Worm (Caenorhabditis elegans) whole organism, late embryonic: ENCODE measurements around the gene C45G9.12.

Experiments used
- C08G9.2 ChIP-seq: sonication (generic microtip); optimal IDR thresholded peaks from 2 replicates; lab custom pipeline; 2016; ENCODE audit warnings: mild to moderate bottlenecking, missing genetic modification characterization, moderate library complexity, missing compliant biosample characterization
- F13H6.1 ChIP-seq: sonication (generic microtip); optimal IDR thresholded peaks from 2 replicates; lab custom pipeline; 2016; ENCODE audit warnings: missing genetic modification characterization, missing compliant biosample characterization
- K02D7.2 ChIP-seq: sonication (generic microtip); optimal IDR thresholded peaks from 2 replicates; lab custom pipeline; 2017; ENCODE audit warnings: mild to moderate bottlenecking, missing genetic modification characterization, missing compliant biosample characterization
- K09A11.1 ChIP-seq: sonication (generic microtip); optimal IDR thresholded peaks from 2 replicates; lab custom pipeline; 2017; ENCODE audit warnings: antibody characterized with exemption, mild to moderate bottlenecking, missing genetic modification characterization, missing compliant biosample characterization; ENCODE audit not compliant: insufficient read depth
- T23F11.4 ChIP-seq: fragments of 200-800 bp; sonication (Bioruptor generic); optimal IDR thresholded peaks from 2 replicates; lab custom pipeline; 2018; ENCODE audit warnings: mild to moderate bottlenecking, missing genetic modification characterization, missing compliant biosample characterization
- Y22D7AL.16 ChIP-seq: sonication (generic microtip); optimal IDR thresholded peaks from 2 replicates; lab custom pipeline; 2016; ENCODE audit warnings: missing genetic modification characterization, missing compliant biosample characterization
- ahr-1 ChIP-seq: sonication (generic microtip); optimal IDR thresholded peaks from 2 replicates; lab custom pipeline; 2016; ENCODE audit warnings: missing genetic modification characterization, missing compliant biosample characterization
- ceh-14 ChIP-seq: sonication (generic microtip); optimal IDR thresholded peaks from 2 replicates; lab custom pipeline; 2016; ENCODE audit warnings: missing genotype, missing genetic modification characterization, missing compliant biosample characterization
- ceh-2 ChIP-seq: sonication (generic microtip); optimal IDR thresholded peaks from 2 replicates; lab custom pipeline; 2016; ENCODE audit warnings: missing genotype, missing genetic modification characterization, missing compliant biosample characterization
- ceh-30 ChIP-seq: fragments of 150-350 bp; optimal IDR thresholded peaks from 2 replicates; lab custom pipeline; 2014; ENCODE audit warnings: missing biosample characterization, missing genetic modification characterization
- ceh-34 ChIP-seq: sonication (generic microtip); optimal IDR thresholded peaks from 2 replicates; lab custom pipeline; 2016; ENCODE audit warnings: mild to moderate bottlenecking, missing genetic modification characterization, missing compliant biosample characterization
- ceh-45 ChIP-seq: fragments of 200-800 bp; sonication (Bioruptor generic); IDR thresholded peaks from 2 replicates; pipeline ENCODE4 v1.3.6; 2022; ENCODE audit warnings: missing genetic modification reagents, missing genetic modification characterization, missing compliant biosample characterization
- ceh-48 ChIP-seq: sonication (generic microtip); optimal IDR thresholded peaks from 2 replicates; lab custom pipeline; 2016; ENCODE audit warnings: missing genetic modification characterization, inconsistent platforms, missing compliant biosample characterization
- ceh-9 ChIP-seq: sonication (generic microtip); optimal IDR thresholded peaks from 2 replicates; lab custom pipeline; 2016; ENCODE audit warnings: mild to moderate bottlenecking, missing genetic modification characterization, inconsistent platforms, missing compliant biosample characterization
- dmd-4 ChIP-seq: sonication (generic microtip); optimal IDR thresholded peaks from 2 replicates; lab custom pipeline; 2016; ENCODE audit warnings: borderline replicate concordance, missing genetic modification characterization, missing compliant biosample characterization
- dve-1 ChIP-seq: sonication (generic microtip); optimal IDR thresholded peaks from 2 replicates; lab custom pipeline; 2017; ENCODE audit warnings: antibody characterized with exemption, mild to moderate bottlenecking, missing genetic modification characterization, missing compliant biosample characterization
- fax-1 ChIP-seq: sonication (generic microtip); optimal IDR thresholded peaks from 2 replicates; lab custom pipeline; 2016; ENCODE audit warnings: missing genotype, missing genetic modification characterization, missing compliant biosample characterization
- fkh-6 ChIP-seq: sonication (generic microtip); optimal IDR thresholded peaks from 2 replicates; lab custom pipeline; 2016; ENCODE audit warnings: missing genetic modification characterization, missing compliant biosample characterization
- hlh-13 ChIP-seq: fragments of 200-800 bp; sonication (Bioruptor generic); optimal IDR thresholded peaks from 2 replicates; lab custom pipeline; 2018; ENCODE audit warnings: mild to moderate bottlenecking, missing genetic modification characterization, missing compliant biosample characterization
- hlh-6 ChIP-seq: sonication (generic microtip); optimal IDR thresholded peaks from 2 replicates; lab custom pipeline; 2016; ENCODE audit warnings: missing genotype, missing genetic modification characterization, missing compliant biosample characterization
- hlh-8 ChIP-seq: sonication (generic microtip); optimal IDR thresholded peaks from 2 replicates; lab custom pipeline; 2016; ENCODE audit warnings: missing genotype, missing genetic modification characterization, missing compliant biosample characterization
- madf-2 ChIP-seq: sonication (generic microtip); optimal IDR thresholded peaks from 2 replicates; lab custom pipeline; 2017; ENCODE audit warnings: missing genetic modification characterization, missing compliant biosample characterization
- nfya-1 ChIP-seq: sonication (generic microtip); optimal IDR thresholded peaks from 2 replicates; lab custom pipeline; 2017; ENCODE audit warnings: missing genetic modification characterization, mild to moderate bottlenecking, missing compliant biosample characterization, antibody characterized with exemption, moderate library complexity
- nhr-11 ChIP-seq: fragments of 150-350 bp; optimal IDR thresholded peaks from 2 replicates; lab custom pipeline; 2014; ENCODE audit warnings: missing biosample characterization, missing genetic modification characterization
- nhr-232 ChIP-seq: sonication (generic microtip); optimal IDR thresholded peaks from 2 replicates; lab custom pipeline; 2016; ENCODE audit warnings: missing genetic modification characterization, missing compliant biosample characterization
- odd-2 ChIP-seq: sonication (generic microtip); optimal IDR thresholded peaks from 2 replicates; lab custom pipeline; 2017; ENCODE audit warnings: antibody characterized with exemption, mild to moderate bottlenecking, missing genetic modification characterization, missing compliant biosample characterization
- pag-3 ChIP-seq: sonication (generic microtip); optimal IDR thresholded peaks from 2 replicates; lab custom pipeline; 2016; ENCODE audit warnings: missing compliant biosample characterization, missing genetic modification characterization, borderline replicate concordance
- pat-9 ChIP-seq: fragments of 200-800 bp; sonication (Bioruptor generic); optimal IDR thresholded peaks from 2 replicates; lab custom pipeline; 2018; ENCODE audit warnings: mild to moderate bottlenecking, missing genetic modification characterization, moderate library complexity, missing compliant biosample characterization
- pha-2 ChIP-seq: sonication (generic microtip); optimal IDR thresholded peaks from 2 replicates; lab custom pipeline; 2017; ENCODE audit warnings: mild to moderate bottlenecking, missing genetic modification characterization, missing compliant biosample characterization
- pha-4 ChIP-seq: fragments of 150-350 bp; optimal IDR thresholded peaks from 2 replicates; lab custom pipeline; 2018; ENCODE audit warnings: missing biosample characterization, missing genetic modification reagents, missing genetic modification characterization
- pqm-1 ChIP-seq: sonication (generic microtip); optimal IDR thresholded peaks from 2 replicates; lab custom pipeline; 2016; ENCODE audit warnings: missing genetic modification characterization, missing compliant biosample characterization
- ref-2 ChIP-seq: sonication (generic microtip); optimal IDR thresholded peaks from 2 replicates; lab custom pipeline; 2016; ENCODE audit warnings: missing genetic modification characterization, missing compliant biosample characterization
- rnt-1 ChIP-seq: sonication (generic microtip); optimal IDR thresholded peaks from 2 replicates; lab custom pipeline; 2016; ENCODE audit warnings: missing genetic modification characterization, missing compliant biosample characterization
- sdc-2 ChIP-seq: sonication (generic microtip); optimal IDR thresholded peaks from 2 replicates; lab custom pipeline; 2016; ENCODE audit warnings: missing genotype, missing genetic modification characterization, missing compliant biosample characterization
- sox-4 ChIP-seq: sonication (generic microtip); optimal IDR thresholded peaks from 2 replicates; lab custom pipeline; 2017; ENCODE audit warnings: mild to moderate bottlenecking, missing genetic modification characterization, inconsistent platforms, missing compliant biosample characterization
- syd-9 ChIP-seq: sonication (generic microtip); optimal IDR thresholded peaks from 2 replicates; lab custom pipeline; 2016; ENCODE audit warnings: mild to moderate bottlenecking, missing genetic modification characterization, moderate library complexity, missing compliant biosample characterization
- unc-42 ChIP-seq: sonication (generic microtip); optimal IDR thresholded peaks from 2 replicates; lab custom pipeline; 2016; ENCODE audit warnings: missing genotype, missing genetic modification characterization, missing compliant biosample characterization
- unc-86 ChIP-seq: sonication (generic microtip); optimal IDR thresholded peaks from 2 replicates; lab custom pipeline; 2016; ENCODE audit warnings: missing genetic modification characterization, missing compliant biosample characterization
- zip-5 ChIP-seq: sonication (generic microtip); optimal IDR thresholded peaks from 2 replicates; lab custom pipeline; 2016; ENCODE audit warnings: missing genetic modification characterization, missing compliant biosample characterization
- ztf-16 ChIP-seq: sonication (generic microtip); optimal IDR thresholded peaks from 2 replicates; lab custom pipeline; 2017; ENCODE audit warnings: missing genetic modification characterization, missing compliant biosample characterization

C45G9.12 gene

ce11 chrIII:5096741-5097140 is 25.3 kb upstream of the C45G9.12 start:
- TF ChIP-seq ahr-1 (tag; lab: Kevin White, UChicago) (no peak), hlh-8 (tag; lab: Kevin White, UChicago) (no peak), ceh-14 (no peak), sox-4 (tag; lab: Kevin White, UChicago) (no peak), nhr-232 (no peak), Y22D7AL.16 (tag; lab: Kevin White, UChicago) (no peak), dve-1 (tag; lab: Kevin White, UChicago) (no peak), pqm-1 (no peak), ceh-30 (tag; lab: Kevin White, UChicago) (no peak), pha-4 (tag; lab: Kevin White, UChicago) (no peak), odd-2 (tag; lab: Kevin White, UChicago) (no peak), ceh-45 (GFP tag; lab: Robert Waterston, UW) (no peak), hlh-13 (GFP tag; lab: Kevin White, UChicago) (no peak), nfya-1 (tag; lab: Kevin White, UChicago) (no peak), ztf-16 (no peak), C08G9.2 (tag; lab: Kevin White, UChicago) (no peak), T23F11.4 (GFP tag; lab: Kevin White, UChicago) (no peak), ceh-9 (tag; lab: Kevin White, UChicago) (no peak), ceh-34 (tag; lab: Kevin White, UChicago) (no peak)

ce11 chrIII:5094506-5094905 is 23.1 kb upstream of the C45G9.12 start, which contains the start of gene F54D8.10:
Gene F54D8.10, plus strand, starts transcription at chrIII:5094806.
- no peak for TF ChIP-seq madf-2
- no peak for TF ChIP-seq odd-2 (tag; lab: Kevin White, UChicago)
- TF ChIP-seq unc-86 (tag; lab: Kevin White, UChicago): no peak

DNA sequence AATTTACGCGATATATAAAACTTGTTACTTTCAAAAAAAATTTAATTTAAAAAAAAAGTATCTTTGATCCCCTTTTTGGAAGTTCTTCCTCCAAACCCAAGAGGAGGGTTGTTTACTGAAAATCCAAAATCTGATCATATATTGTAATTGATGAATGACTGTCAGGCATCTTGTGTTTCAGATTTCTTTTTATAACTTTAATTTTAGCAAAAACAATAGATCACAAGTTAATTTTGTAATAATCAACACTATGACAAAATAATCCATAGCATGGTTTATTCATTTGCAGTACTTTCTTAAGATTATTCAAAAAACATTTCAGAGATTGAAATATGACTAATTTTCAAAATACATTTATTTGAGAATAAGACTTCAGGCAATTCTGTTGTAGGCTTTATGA is 20.9 kb upstream of the C45G9.12 start:
- TF ChIP-seq pha-2 (tag; lab: Kevin White, UChicago): no peak
- TF ChIP-seq ceh-48: no peak
- TF ChIP-seq C08G9.2 (tag; lab: Kevin White, UChicago): no peak
- TF ChIP-seq ceh-30 (tag; lab: Kevin White, UChicago): no peak
- no peak for TF ChIP-seq unc-42 (tag; lab: Kevin White, UChicago)
- TF ChIP-seq pag-3 (tag; lab: Kevin White, UChicago): no peak
- no peak for TF ChIP-seq ceh-34 (tag; lab: Kevin White, UChicago)
- TF ChIP-seq hlh-6 (tag; lab: Kevin White, UChicago): no peak
- TF ChIP-seq fkh-6 (tag; lab: Kevin White, UChicago): no peak
- no peak for TF ChIP-seq dve-1 (tag; lab: Kevin White, UChicago)
- TF ChIP-seq ref-2 (tag; lab: Kevin White, UChicago): no peak
- TF ChIP-seq syd-9: no peak
- TF ChIP-seq nhr-11 (tag; lab: Kevin White, UChicago): no peak
- TF ChIP-seq rnt-1 (tag; lab: Kevin White, UChicago): no peak
- no peak for TF ChIP-seq ceh-2 (tag; lab: Kevin White, UChicago)
- TF ChIP-seq Y22D7AL.16 (tag; lab: Kevin White, UChicago): no peak
- TF ChIP-seq, all 69 proteins: peak for 0

DNA sequence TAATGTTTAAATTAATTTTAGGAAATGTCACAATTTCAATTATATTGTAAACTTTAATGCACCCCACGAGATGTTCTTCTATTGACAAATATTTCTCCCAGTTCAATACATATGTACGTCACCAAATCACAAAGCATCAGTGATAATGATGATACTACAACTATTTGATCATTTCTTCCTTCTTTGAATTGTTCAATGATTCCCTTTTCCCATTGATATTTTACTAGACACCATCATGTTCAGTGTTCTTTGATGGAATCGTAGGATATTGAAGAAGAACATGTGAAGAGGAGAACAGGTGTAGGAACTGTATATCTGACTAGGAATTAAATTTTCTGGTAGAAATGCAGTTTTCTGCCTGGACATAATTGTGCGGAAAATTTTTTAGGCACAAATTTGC is 18.1 kb upstream of the C45G9.12 start:
- TF ChIP-seq F13H6.1 (tag; lab: Kevin White, UChicago): no peak
- no peak for TF ChIP-seq fax-1
- no peak for TF ChIP-seq fkh-6 (tag; lab: Kevin White, UChicago)
- no peak for TF ChIP-seq madf-2
- TF ChIP-seq ztf-16: no peak
- TF ChIP-seq K02D7.2: no peak
- no peak for TF ChIP-seq sox-4 (tag; lab: Kevin White, UChicago)
- no peak for TF ChIP-seq sdc-2 (tag; lab: Kevin White, UChicago)
- no peak for TF ChIP-seq pat-9
- TF ChIP-seq zip-5: no peak
- no peak for TF ChIP-seq ceh-9 (tag; lab: Kevin White, UChicago)
- no peak for TF ChIP-seq Y22D7AL.16 (tag; lab: Kevin White, UChicago)
- no peak for TF ChIP-seq hlh-13 (GFP tag; lab: Kevin White, UChicago)
- no peak for TF ChIP-seq hlh-8 (tag; lab: Kevin White, UChicago)
- no peak for TF ChIP-seq pqm-1
- TF ChIP-seq unc-86 (tag; lab: Kevin White, UChicago): no peak
- no peak for TF ChIP-seq ceh-48
- TF ChIP-seq K09A11.1 (tag; lab: Kevin White, UChicago): no peak
- no peak for TF ChIP-seq dmd-4 (tag; lab: Kevin White, UChicago)
